Worm (Caenorhabditis elegans) whole organism, L4 larva: ENCODE measurements around the gene sco-1.

Source experiments
- lin-1 ChIP-seq: fragments of 200-800 bp; sonication (Bioruptor generic); IDR thresholded peaks from 2 replicates; pipeline ENCODE4 v1.3.6; 2022; ENCODE audit warnings: missing genetic modification reagents, missing genetic modification characterization, missing compliant biosample characterization
- lin-15B ChIP-seq: fragments of 150-350 bp; sonication (generic microtip); optimal IDR thresholded peaks from 3 replicates; lab custom pipeline; 2014; ENCODE audit warnings: missing biosample characterization, missing genetic modification characterization
- pha-4 ChIP-seq, 2 experiments: fragments of 150-350 bp in 1 of 2; fragments of 200-800 bp in 1 of 2; sonication (Bioruptor generic) in 1 of 2; IDR thresholded peaks in 1 of 2; optimal IDR thresholded peaks in 1 of 2; 2 replicates each; pipeline versions ENCODE4 v1.3.6 to Lab custom; 2014 to 2022; ENCODE audit warnings: missing genetic modification characterization in 2 of 2, missing genetic modification reagents in 2 of 2, missing biosample characterization in 1 of 2, missing compliant biosample characterization in 1 of 2
- set-16 ChIP-seq: fragments of 200-800 bp; sonication (Bioruptor generic); IDR thresholded peaks from 2 replicates; pipeline ENCODE4 v1.3.6; 2022; ENCODE audit warnings: missing genetic modification reagents, missing genetic modification characterization, missing compliant biosample characterization

DNA sequence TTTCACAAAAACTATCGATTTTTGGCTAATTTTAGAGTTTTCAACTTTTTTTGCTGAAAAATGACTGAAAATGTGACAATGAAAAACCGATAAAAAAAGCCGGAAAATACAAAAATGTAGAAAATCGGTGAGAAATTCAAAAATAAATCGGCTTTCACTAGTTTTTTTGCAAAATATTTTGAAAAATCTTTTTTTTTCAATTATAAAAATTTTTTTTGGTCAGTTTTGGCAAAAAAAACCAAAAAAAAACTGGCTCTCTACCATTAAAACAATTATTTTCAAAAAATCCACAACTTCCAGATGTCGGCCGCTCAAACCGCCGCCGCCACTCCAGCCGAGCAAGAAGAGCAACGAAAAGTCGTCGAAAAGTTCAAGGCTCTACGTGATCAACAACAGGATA lies 27.0 kb downstream of the sco-1 start, which contains the start of gene pfd-2:
- TF ChIP-seq lin-1 (no peak), set-16 (GFP tag; lab: Robert Waterston, UW) (no peak), lin-15B (tag; lab: Kevin White, UChicago) (no peak), pha-4 (GFP tag; IDR thresholded peaks at IDR 0.05; lab: Robert Waterston, UW) (no peak), pha-4 (tag; optimal IDR thresholded peaks at IDR 0.05; lab: Kevin White, UChicago) (no peak)
